Worm (Caenorhabditis elegans) whole organism, L1 larva: Measurements from ENCODE around the gene F54C9.7.

ENCODE experiments used
- Y116A8C.19 ChIP-seq: sonication (generic microtip); optimal IDR thresholded peaks from 2 replicates; lab custom pipeline; 2016; ENCODE audit warnings: missing compliant biosample characterization, missing genetic modification characterization, borderline replicate concordance
- aha-1 ChIP-seq: fragments of 150-350 bp; optimal IDR thresholded peaks from 2 replicates; lab custom pipeline; 2014; ENCODE audit warnings: missing biosample characterization, missing genetic modification characterization
- ama-1 ChIP-seq: fragments of 150-350 bp; optimal IDR thresholded peaks from 2 replicates; lab custom pipeline; 2014
- dpl-1 ChIP-seq, 3 experiments: fragments of 150-350 bp in 2 of 3; sonication (generic microtip) in 1 of 3; optimal IDR thresholded peaks; 2 replicates each; lab custom pipeline; 2014 to 2017; ENCODE audit warnings: missing biosample characterization in 3 of 3, missing genetic modification characterization in 3 of 3, missing genetic modification reagents in 3 of 3
- egl-27 ChIP-seq, 2 experiments: fragments of 150-350 bp in 1 of 2; sonication (generic microtip); optimal IDR thresholded peaks; 3 replicates each; lab custom pipeline; 2017 to 2018; ENCODE audit warnings: missing biosample characterization in 2 of 2, missing genetic modification characterization in 2 of 2, missing genetic modification reagents in 2 of 2
- lin-39 ChIP-seq: fragments of 150-350 bp; optimal IDR thresholded peaks from 2 replicates; lab custom pipeline; 2014; ENCODE audit warnings: missing biosample characterization, missing genetic modification reagents, missing genetic modification characterization
- mab-9 ChIP-seq: fragments of 200-800 bp; sonication (Bioruptor generic); IDR thresholded peaks from 2 replicates; pipeline ENCODE4 v1.3.6; 2022; ENCODE audit warnings: missing genetic modification reagents, missing genetic modification characterization, missing compliant biosample characterization
- nhr-237 ChIP-seq: fragments of 150-350 bp; optimal IDR thresholded peaks from 2 replicates; lab custom pipeline; 2014; ENCODE audit warnings: missing biosample characterization, missing genetic modification characterization
- pax-3 ChIP-seq: fragments of 200-800 bp; sonication (Bioruptor generic); optimal IDR thresholded peaks from 2 replicates; lab custom pipeline; 2018; ENCODE audit warnings: mild to moderate bottlenecking, missing genetic modification characterization, moderate library complexity, missing compliant biosample characterization
- pqm-1 ChIP-seq: sonication (generic microtip); optimal IDR thresholded peaks from 3 replicates; lab custom pipeline; 2017; ENCODE audit warnings: missing biosample characterization, missing genetic modification characterization
- tlp-1 ChIP-seq: fragments of 150-350 bp; optimal IDR thresholded peaks from 2 replicates; lab custom pipeline; 2014; ENCODE audit warnings: missing biosample characterization, missing genetic modification characterization
- unc-62 ChIP-seq: fragments of 150-350 bp; optimal IDR thresholded peaks from 2 replicates; lab custom pipeline; 2014; ENCODE audit warnings: missing biosample characterization, missing genetic modification reagents, missing genetic modification characterization

DNA sequence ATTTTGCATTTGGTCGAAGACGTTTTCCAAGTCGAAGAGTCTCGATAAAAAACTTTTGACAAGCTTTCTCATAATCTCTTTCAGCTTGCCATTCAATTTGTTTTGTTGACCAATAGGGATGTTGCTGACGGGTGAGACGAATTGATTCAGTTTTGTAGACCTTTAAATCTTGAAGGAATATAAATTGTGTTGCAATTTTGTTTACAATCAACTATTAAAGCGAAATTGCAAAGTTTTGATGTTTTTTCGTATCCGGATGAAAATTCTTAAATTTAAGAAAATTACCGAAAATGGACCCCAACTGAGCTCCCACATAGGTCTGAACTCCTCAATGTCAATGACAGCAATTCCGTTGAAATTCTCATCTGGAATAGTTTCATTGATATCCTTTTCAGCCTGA lies 43.0 kb downstream of the F54C9.7 start:
- no peak for TF ChIP-seq pqm-1 (tag; lab: Kevin White, UChicago)
- TF ChIP-seq dpl-1 (GFP tag; optimal IDR thresholded peaks at IDR 0.05; lab: Kevin White, UChicago): no peak
- no peak for TF ChIP-seq pax-3
- no peak for TF ChIP-seq tlp-1 (tag; lab: Kevin White, UChicago)
- TF ChIP-seq egl-27 (tag; optimal IDR thresholded peaks at IDR 0.05; lab: Kevin White, UChicago): no peak
- no peak for TF ChIP-seq mab-9 (GFP tag; lab: Robert Waterston, UW)
- TF ChIP-seq unc-62: no peak
- TF ChIP-seq ama-1 (lab: Kevin White, UChicago): no peak
- TF ChIP-seq Y116A8C.19 (tag; lab: Kevin White, UChicago): no peak
- TF ChIP-seq lin-39 (tag; lab: Kevin White, UChicago): no peak
- TF ChIP-seq nhr-237: no peak
- TF ChIP-seq aha-1 (tag; lab: Kevin White, UChicago): no peak
